Worm (Caenorhabditis elegans): ENCODE data around the gene C01G6.2.
A peak's percentile ranks its signal among the peaks of the same experiment; 100 is the strongest.

The C01G6.2 gene

DNA sequence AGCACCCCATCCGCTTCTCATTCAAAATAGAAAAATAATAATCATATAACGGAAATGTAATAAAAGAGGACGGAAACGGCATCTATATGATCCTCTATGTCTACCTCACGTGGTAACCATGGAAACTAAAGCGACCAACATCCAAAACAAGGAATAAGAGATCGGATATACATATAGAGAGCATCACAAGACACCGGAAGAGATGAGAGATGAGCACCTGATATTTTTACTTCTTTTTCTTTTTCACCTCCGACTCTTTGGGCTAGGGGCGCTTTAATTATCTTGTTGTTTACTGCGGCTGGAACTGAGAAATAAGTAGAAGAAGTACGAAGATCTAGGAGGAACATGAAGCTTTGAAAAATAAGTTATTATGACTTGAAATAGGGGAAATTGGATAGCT lies 3.1 kb upstream of the C01G6.2 start:
- TF ChIP-seq sdc-2 (tag; optimal IDR thresholded peaks at IDR 0.05) (no peak), hlh-30 (tag; optimal IDR thresholded peaks at IDR 0.05; ENCODE audit: insufficient read depth) (peak; percentile 34)

DNA sequence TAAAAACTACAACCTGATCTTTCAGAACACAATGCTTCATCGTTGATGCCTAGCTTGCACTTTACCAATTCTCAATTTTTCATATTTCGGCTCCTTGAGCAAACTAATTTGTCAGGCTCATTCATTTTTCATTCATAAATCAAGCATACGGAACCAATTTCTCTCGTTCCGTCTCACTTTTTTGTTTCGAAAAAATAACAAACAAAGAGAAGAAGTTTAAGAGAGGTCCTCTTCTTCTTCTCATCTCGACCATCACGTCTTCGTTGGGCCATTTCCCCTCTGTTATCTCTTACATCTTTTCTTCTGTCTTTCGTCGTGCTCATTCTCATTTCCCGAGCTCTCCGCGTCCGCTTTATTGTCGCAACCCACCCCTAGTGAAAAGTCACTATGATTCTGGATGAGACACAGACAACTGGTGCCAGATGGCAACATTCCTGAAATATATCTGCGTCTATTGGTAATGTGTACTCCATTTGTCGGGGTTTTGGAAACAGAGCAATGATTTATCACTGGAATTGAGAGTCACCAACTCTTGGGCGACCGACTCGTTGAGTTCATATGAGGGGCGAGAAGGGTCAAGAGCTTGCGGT lies 2.1 kb upstream of the C01G6.2 start:
- TF ChIP-seq pqm-1 (tag; optimal IDR thresholded peaks at IDR 0.05): no peak
- TF ChIP-seq ceh-22 (tag; optimal IDR thresholded peaks at IDR 0.05): no peak
- no peak for TF ChIP-seq F13H6.1 (tag; optimal IDR thresholded peaks at IDR 0.05)
- TF ChIP-seq hlh-30 (tag; optimal IDR thresholded peaks at IDR 0.05; ENCODE audit: insufficient read depth): no peak
- TF ChIP-seq pha-4 (tag; optimal IDR thresholded peaks at IDR 0.05): no peak
- TF ChIP-seq ztf-16 (tag; optimal IDR thresholded peaks at IDR 0.05): no peak
- TF ChIP-seq ahr-1 (tag; optimal IDR thresholded peaks at IDR 0.05): no peak
- peak; percentile 33 for TF ChIP-seq ceh-31 (tag; optimal IDR thresholded peaks at IDR 0.05)
- TF ChIP-seq ceh-18 (tag; optimal IDR thresholded peaks at IDR 0.05): peak; percentile 32
- peak; percentile 14 for TF ChIP-seq ceh-14 (tag; optimal IDR thresholded peaks at IDR 0.05)
- TF ChIP-seq nfya-1 (tag; optimal IDR thresholded peaks at IDR 0.05): peak; percentile 20
- no peak for TF ChIP-seq ama-1 (optimal IDR thresholded peaks at IDR 0.05)
- peak; percentile 61 for TF ChIP-seq rnt-1 (tag; optimal IDR thresholded peaks at IDR 0.05)
- no peak for TF ChIP-seq pha-2 (tag; optimal IDR thresholded peaks at IDR 0.05)
- TF ChIP-seq unc-55 (GFP tag; optimal IDR thresholded peaks at IDR 0.05): peak; percentile 93
- TF ChIP-seq hlh-8 (tag; optimal IDR thresholded peaks at IDR 0.05): peak; percentile 87
- no peak for TF ChIP-seq npax-4 (tag; optimal IDR thresholded peaks at IDR 0.05)

DNA sequence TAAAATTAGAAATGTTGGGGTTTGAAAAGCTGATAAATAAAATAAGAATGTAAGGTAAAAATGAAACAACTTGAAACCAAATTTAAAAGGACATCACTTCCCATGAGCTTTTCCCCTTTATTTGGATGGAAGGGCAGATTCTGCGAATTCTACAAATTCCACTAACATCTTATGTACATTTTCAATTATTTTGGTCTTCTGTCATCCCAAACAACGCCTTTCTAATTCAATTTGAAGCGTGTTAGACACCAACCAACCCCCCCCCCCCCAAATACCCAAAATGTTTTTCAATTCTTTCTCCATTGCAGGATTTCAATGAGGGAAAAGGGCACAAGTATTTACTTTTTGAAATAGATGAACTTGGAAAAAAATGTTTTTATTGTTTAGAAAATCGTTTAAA lies 1.1 kb upstream of the C01G6.2 start:
- no peak for TF ChIP-seq ahr-1 (tag; optimal IDR thresholded peaks at IDR 0.05)
- TF ChIP-seq unc-42 (tag; optimal IDR thresholded peaks at IDR 0.05): peak; percentile 58
- TF ChIP-seq hlh-8 (tag; optimal IDR thresholded peaks at IDR 0.05): no peak
- TF ChIP-seq lin-11 (tag; optimal IDR thresholded peaks at IDR 0.05): no peak

DNA sequence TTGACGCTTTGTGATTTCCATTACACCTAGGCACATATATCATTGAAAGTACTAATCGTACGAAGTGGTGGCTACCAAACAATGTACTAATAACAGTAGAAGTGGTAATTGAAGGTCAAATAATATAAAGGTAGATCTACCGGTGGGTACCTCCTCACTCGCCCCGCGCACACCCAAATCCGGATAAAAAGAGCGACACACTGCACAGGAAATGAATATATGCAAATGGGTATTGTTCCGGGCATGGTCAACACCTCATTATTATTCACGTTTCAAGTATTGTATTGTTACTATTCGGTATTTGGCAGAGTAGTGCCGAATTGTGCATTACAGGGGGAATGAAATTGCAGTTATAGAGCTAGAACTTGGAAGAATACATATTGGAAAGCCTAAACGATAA lies 603 bp upstream of the C01G6.2 start:
- TF ChIP-seq sox-2 (GFP tag; IDR thresholded peaks at IDR 0.05): peak; percentile 64
- TF ChIP-seq ceh-2 (tag; optimal IDR thresholded peaks at IDR 0.05): no peak
- TF ChIP-seq hlh-15 (tag; optimal IDR thresholded peaks at IDR 0.05): no peak
- no peak for TF ChIP-seq C08G9.2 (tag; optimal IDR thresholded peaks at IDR 0.05)

DNA sequence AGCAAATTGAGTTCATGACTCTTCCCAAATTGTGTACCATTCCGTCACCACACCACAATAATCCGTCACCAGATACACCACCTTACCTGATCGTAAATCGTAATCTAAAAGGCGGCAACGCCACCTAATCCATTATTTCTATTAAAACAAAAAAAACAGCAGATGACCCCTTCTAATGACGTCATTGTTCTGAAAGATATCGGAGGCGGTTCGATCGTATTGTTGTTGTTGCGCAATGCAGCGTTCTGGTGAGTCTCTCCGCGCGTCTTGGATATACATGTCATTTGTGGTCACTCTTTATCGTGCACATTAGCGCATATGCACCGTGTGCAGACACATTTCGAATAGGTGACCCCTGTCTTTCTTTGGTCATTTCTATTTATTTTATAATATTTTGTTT lies 2.1 kb downstream of the C01G6.2 start:
- TF ChIP-seq C38D4.7 (GFP tag; optimal IDR thresholded peaks at IDR 0.05) (no peak), tbx-2 (tag; optimal IDR thresholded peaks at IDR 0.05) (peak; percentile 45), pqm-1 (tag; optimal IDR thresholded peaks at IDR 0.05) (no peak)

DNA sequence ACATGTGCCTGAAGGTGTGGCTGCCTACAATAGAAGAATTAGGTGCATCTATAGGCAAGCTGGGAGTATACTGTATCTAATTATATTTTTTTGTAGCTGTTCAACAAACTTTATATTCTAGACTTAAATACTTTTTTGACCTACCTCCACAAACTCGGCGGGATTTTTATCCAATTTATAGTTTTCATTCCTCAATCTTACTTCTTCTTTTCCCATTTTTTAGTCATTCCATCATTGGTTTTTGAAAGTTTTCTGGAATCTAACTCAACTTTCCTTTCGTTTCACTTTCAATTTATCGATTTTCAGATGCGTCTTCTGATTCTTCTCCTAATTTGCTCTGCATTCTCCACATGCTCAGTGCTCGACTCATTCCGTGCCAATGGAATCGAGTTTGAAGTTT lies 2.7 kb downstream of the C01G6.2 start, which contains the start of gene C01G6.3:
TSS of gene C01G6.3 (plus strand) at position 301 of the 400 bp plus-strand sequence.
- TF ChIP-seq pag-3 (tag; optimal IDR thresholded peaks at IDR 0.05; ENCODE audit: borderline replicate concordance) (no peak), C38D4.7 (GFP tag; optimal IDR thresholded peaks at IDR 0.05) (no peak), dve-1 (tag; optimal IDR thresholded peaks at IDR 0.05) (no peak), elt-4 (tag; optimal IDR thresholded peaks at IDR 0.05) (no peak), nhr-11 (tag; optimal IDR thresholded peaks at IDR 0.05) (no peak), ceh-14 (tag; optimal IDR thresholded peaks at IDR 0.05) (no peak), F13H6.1 (tag; optimal IDR thresholded peaks at IDR 0.05) (no peak), ceh-2 (tag; optimal IDR thresholded peaks at IDR 0.05) (no peak), fkh-6 (tag; optimal IDR thresholded peaks at IDR 0.05) (no peak), lim-6 (tag; optimal IDR thresholded peaks at IDR 0.05) (no peak), unc-86 (tag; optimal IDR thresholded peaks at IDR 0.05) (no peak), zip-5 (tag; optimal IDR thresholded peaks at IDR 0.05) (no peak)
